Worm (Caenorhabditis elegans) whole organism, L2 larva: Measurements from ENCODE around the gene smf-3.

Experiments used
- F13H6.1 ChIP-seq: sonication (generic microtip); optimal IDR thresholded peaks from 2 replicates; lab custom pipeline; 2016; ENCODE audit warnings: missing genetic modification characterization, missing compliant biosample characterization
- ZK546.5 ChIP-seq: sonication (generic microtip); optimal IDR thresholded peaks from 2 replicates; lab custom pipeline; 2017; ENCODE audit warnings: missing biosample characterization, missing genetic modification characterization
- gmeb-1 ChIP-seq: fragments of 150-350 bp; optimal IDR thresholded peaks from 2 replicates; lab custom pipeline; 2014; ENCODE audit warnings: missing biosample characterization, missing genetic modification characterization
- lin-13 ChIP-seq: fragments of 150-350 bp; optimal IDR thresholded peaks from 2 replicates; lab custom pipeline; 2014; ENCODE audit warnings: missing biosample characterization, missing genetic modification reagents, missing genetic modification characterization
- lin-39 ChIP-seq: fragments of 150-350 bp; optimal IDR thresholded peaks from 2 replicates; lab custom pipeline; 2014; ENCODE audit warnings: missing biosample characterization, missing genetic modification reagents, missing genetic modification characterization
- nhr-23 ChIP-seq: fragments of 150-350 bp; optimal IDR thresholded peaks from 2 replicates; lab custom pipeline; 2014; ENCODE audit warnings: missing biosample characterization, missing genetic modification reagents, missing genetic modification characterization
- nhr-77 ChIP-seq: fragments of 150-350 bp; optimal IDR thresholded peaks from 2 replicates; lab custom pipeline; 2014; ENCODE audit warnings: missing biosample characterization, missing genetic modification characterization
- snpc-4 ChIP-seq: fragments of 150-350 bp; optimal IDR thresholded peaks from 2 replicates; lab custom pipeline; 2014; ENCODE audit warnings: missing biosample characterization, missing genetic modification characterization
- ztf-11 ChIP-seq: sonication (generic microtip); optimal IDR thresholded peaks from 2 replicates; lab custom pipeline; 2017; ENCODE audit warnings: missing biosample characterization, missing genetic modification characterization

DNA sequence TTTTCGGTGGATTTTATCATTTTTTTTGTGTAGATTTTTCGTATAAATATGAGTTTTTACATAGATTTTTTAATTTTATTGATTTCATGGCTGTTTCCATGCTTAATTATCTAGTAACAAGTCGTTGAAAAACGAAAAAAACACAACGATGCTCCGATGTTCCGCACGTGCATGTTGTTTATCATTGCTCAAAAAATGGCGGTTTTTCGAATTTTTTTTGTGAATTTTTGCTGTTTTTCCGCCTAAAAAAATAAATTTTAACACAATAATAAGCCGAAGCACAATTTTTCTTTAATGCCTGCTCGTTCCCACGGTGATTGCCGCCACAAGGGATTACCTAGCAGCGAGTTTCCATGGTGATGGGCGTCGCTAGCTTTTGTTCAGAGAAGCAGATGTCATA, 23.4 kb downstream of the smf-3 start:
- TF ChIP-seq lin-39 (tag; lab: Kevin White, UChicago) = no peak
- no peak for TF ChIP-seq nhr-23 (tag; lab: Kevin White, UChicago)
- TF ChIP-seq lin-13 = no peak
- TF ChIP-seq gmeb-1 (tag; lab: Kevin White, UChicago) = no peak
- TF ChIP-seq snpc-4 (tag; lab: Kevin White, UChicago) = no peak
- TF ChIP-seq ZK546.5 = no peak
- TF ChIP-seq F13H6.1 (tag; lab: Kevin White, UChicago) = no peak
- TF ChIP-seq ztf-11 (tag; lab: Kevin White, UChicago) = no peak
- no peak for TF ChIP-seq nhr-77 (tag; lab: Kevin White, UChicago)
